Fruit fly (Drosophila melanogaster) S2 (cell line): ENCODE data around the gene OXA1L.

Experiments used
- CG8478 ChIP-seq: fragments of >200 bp; optimal IDR thresholded peaks from 2 replicates; lab custom pipeline; 2018
- CTCF ChIP-seq, 2 experiments: fragments of >200 bp; optimal IDR thresholded peaks; 2 replicates each; lab custom pipeline; 2018

OXA1L gene

dm6 chr3L:10841905-10842304 is 44.4 kb downstream of the OXA1L start:
- TF ChIP-seq CG8478 (lab: Kevin White, UChicago) (no peak), CTCF (optimal IDR thresholded peaks at IDR 0.05; lab: Kevin White, UChicago) (no peak)

- TF ChIP-seq CTCF (optimal IDR thresholded peaks at IDR 0.05; lab: Kevin White, UChicago) (no peak), CG8478 (lab: Kevin White, UChicago) (no peak)
Measured at dm6 chr3L:10840867-10841266, 45.4 kb downstream of the OXA1L start.

- no peak for TF ChIP-seq CG8478 (lab: Kevin White, UChicago)
- no peak for TF ChIP-seq CTCF (optimal IDR thresholded peaks at IDR 0.05; lab: Kevin White, UChicago)
Measured at dm6 chr3L:10837869-10838783, 48.1 kb downstream of the OXA1L start.

- TF ChIP-seq CG8478 (lab: Kevin White, UChicago) (no peak), CTCF (optimal IDR thresholded peaks at IDR 0.05; lab: Kevin White, UChicago) (no peak)
Measured at dm6 chr3L:10835228-10835627, 51.0 kb downstream of the OXA1L start, which contains the start of gene tna. Gene tna, plus strand, starts transcription at chr3L:10835528.
